Fruit fly (Drosophila melanogaster) whole organism, pupa: ENCODE data around the gene CG6023.

ENCODE experiments used
- CG12605 ChIP-seq: fragments of 200-800 bp; sonication (Bioruptor generic); IDR thresholded peaks from 2 replicates; pipeline ENCODE4 v1.3.6; 2022; ENCODE audit warnings: missing biosample characterization, missing genetic modification characterization
- CG15710 ChIP-seq: fragments of 200-800 bp; sonication (Bioruptor generic); optimal IDR thresholded peaks from 2 replicates; lab custom pipeline; 2018; ENCODE audit warnings: missing biosample characterization, mild to moderate bottlenecking, missing genetic modification characterization, moderate library complexity
- CG17806 ChIP-seq: fragments of 200-800 bp; sonication (Bioruptor generic); optimal IDR thresholded peaks from 2 replicates; lab custom pipeline; 2018; ENCODE audit warnings: missing biosample characterization, mild to moderate bottlenecking, missing genetic modification characterization, moderate library complexity
- CG8159 ChIP-seq: fragments of 200-800 bp; sonication (Bioruptor generic); optimal IDR thresholded peaks from 3 replicates; lab custom pipeline; 2018; ENCODE audit warnings: missing biosample characterization, mild to moderate bottlenecking, missing genetic modification characterization, moderate library complexity
- D1 ChIP-seq: fragments of 200-800 bp; sonication (Bioruptor generic); optimal IDR thresholded peaks from 2 replicates; lab custom pipeline; 2018; ENCODE audit warnings: missing biosample characterization, mild to moderate bottlenecking, missing genetic modification characterization, moderate library complexity

- TF ChIP-seq CG12605 (GFP tag; lab: Robert Waterston, UW) (no peak), D1 (tag; lab: Kevin White, UChicago) (no peak), CG15710 (tag; lab: Kevin White, UChicago) (no peak), CG17806 (tag; lab: Kevin White, UChicago) (no peak), CG8159 (tag; lab: Kevin White, UChicago) (no peak)
Measured at dm6 chrX:18303580-18304305, 17.2 kb downstream of the CG6023 start.
